Fruit fly (Drosophila melanogaster) whole organism: Measurements from ENCODE around the gene CG7246.
"Not testable (repeated sequence)": the region's sequence is repeated elsewhere in the genome, so short reads cannot be mapped to it uniquely, and the experiment has no call there.

ENCODE experiments used
- CG8478 ChIP-seq: fragments of >200 bp; optimal IDR thresholded peaks from 2 replicates; lab custom pipeline; 2018; ENCODE audit warnings: inconsistent platforms
- Dll ChIP-seq: fragments of >200 bp; optimal IDR thresholded peaks from 2 replicates; lab custom pipeline; 2017
- EcR ChIP-seq, 2 experiments: fragments of >200 bp; optimal IDR thresholded peaks; 2 replicates each; lab custom pipeline; 2017; ENCODE audit warnings: missing biosample characterization in 2 of 2, missing genetic modification characterization in 2 of 2, missing genetic modification reagents in 2 of 2
- pan ChIP-seq: fragments of >200 bp; optimal IDR thresholded peaks from 2 replicates; lab custom pipeline; 2017
- psq ChIP-seq: fragments of >200 bp; optimal IDR thresholded peaks from 2 replicates; lab custom pipeline; 2017
- usp ChIP-seq: fragments of >200 bp; optimal IDR thresholded peaks from 2 replicates; lab custom pipeline; 2017; ENCODE audit warnings: missing biosample characterization, missing genetic modification characterization, mixed read lengths

The CG7246 gene

dm6 chrX:9089254-9090056 is 8.6 kb upstream of the CG7246 start, which contains the start of gene CCT2:
Gene CCT2, plus strand, starts transcription at chrX:9089513.
- TF ChIP-seq EcR (GFP tag; optimal IDR thresholded peaks at IDR 0.05; lab: Kevin White, UChicago), result no peak
- no peak for TF ChIP-seq Dll (lab: Kevin White, UChicago)
- TF ChIP-seq psq (lab: Kevin White, UChicago), result no peak

dm6 chrX:9087920-9088417 is 7.1 kb upstream of the CG7246 start, which contains the start of gene CG6999:
Gene CG6999, plus strand, starts transcription at chrX:9088367.
- TF ChIP-seq pan, psq, Dll (lab: Kevin White, UChicago): not testable (repeated sequence)

- TF ChIP-seq Dll, pan, psq (lab: Kevin White, UChicago): not testable (repeated sequence)
These were observed 5.9 kb upstream of the CG7246 start, which contains the start of gene CG32706 for dm6 chrX:9086702-9087179. Gene CG32706, plus strand, starts transcription at chrX:9087129.

- TF ChIP-seq Dll (lab: Kevin White, UChicago) (no peak), pan (lab: Kevin White, UChicago) (no peak), usp (GFP tag; lab: Kevin White, UChicago) (no peak), EcR (GFP tag; optimal IDR thresholded peaks at IDR 0.05; lab: Kevin White, UChicago) (no peak), psq (lab: Kevin White, UChicago) (no peak), CG8478 (lab: Kevin White, UChicago) (no peak)
These were observed 4.9 kb upstream of the CG7246 start, which contains the start of gene CG32708 for dm6 chrX:9085726-9086125. Gene CG32708, plus strand, starts transcription at chrX:9085932.

- TF ChIP-seq EcR (GFP tag; optimal IDR thresholded peaks at IDR 0.05; lab: Kevin White, UChicago), result no peak
- no peak for TF ChIP-seq pan (lab: Kevin White, UChicago)
- TF ChIP-seq psq (lab: Kevin White, UChicago), result no peak
- TF ChIP-seq Dll (lab: Kevin White, UChicago), result no peak
- no peak for TF ChIP-seq usp (GFP tag; lab: Kevin White, UChicago)
- no peak for TF ChIP-seq CG8478 (lab: Kevin White, UChicago)
These were observed 1.7 kb upstream of the CG7246 start, which contains the start of gene APC4 for dm6 chrX:9082600-9082999. Gene APC4, plus strand, starts transcription at chrX:9082931.

- TF ChIP-seq Dll (lab: Kevin White, UChicago) (no peak), EcR (GFP tag; optimal IDR thresholded peaks at IDR 0.05; lab: Kevin White, UChicago) (no peak), usp (GFP tag; lab: Kevin White, UChicago) (no peak), pan (lab: Kevin White, UChicago) (no peak), psq (lab: Kevin White, UChicago) (no peak), CG8478 (lab: Kevin White, UChicago) (no peak)
These were observed 2.6 kb downstream of the CG7246 start, which contains the start of gene CG44325 for dm6 chrX:9078263-9078662. Gene CG44325, minus strand, starts transcription at chrX:9078499.

dm6 chrX:9077558-9077957 is 3.3 kb downstream of the CG7246 start:
- TF ChIP-seq pan (lab: Kevin White, UChicago), result no peak
- no peak for TF ChIP-seq CG8478 (lab: Kevin White, UChicago)
- no peak for TF ChIP-seq usp (GFP tag; lab: Kevin White, UChicago)
- TF ChIP-seq psq (lab: Kevin White, UChicago), result no peak
- no peak for TF ChIP-seq Dll (lab: Kevin White, UChicago)
- TF ChIP-seq EcR (GFP tag; optimal IDR thresholded peaks at IDR 0.05; lab: Kevin White, UChicago), result no peak

- TF ChIP-seq pan (lab: Kevin White, UChicago), result no peak
- TF ChIP-seq psq (lab: Kevin White, UChicago), result no peak
- TF ChIP-seq CG8478 (lab: Kevin White, UChicago), result no peak
- no peak for TF ChIP-seq usp (GFP tag; lab: Kevin White, UChicago)
These were observed 5.1 kb downstream of the CG7246 start for dm6 chrX:9075641-9076324.

- TF ChIP-seq usp (GFP tag; lab: Kevin White, UChicago) (no peak), Dll (lab: Kevin White, UChicago) (no peak), psq (lab: Kevin White, UChicago) (no peak), pan (lab: Kevin White, UChicago) (no peak), CG8478 (lab: Kevin White, UChicago) (no peak), EcR (GFP tag; optimal IDR thresholded peaks at IDR 0.05; lab: Kevin White, UChicago) (no peak)
These were observed 6.8 kb downstream of the CG7246 start for dm6 chrX:9074040-9074439.

dm6 chrX:9071308-9071707 is 9.5 kb downstream of the CG7246 start, which contains the start of gene CG10970:
Gene CG10970, minus strand, starts transcription at chrX:9071408.
- no peak for TF ChIP-seq pan (lab: Kevin White, UChicago)
- no peak for TF ChIP-seq CG8478 (lab: Kevin White, UChicago)
- TF ChIP-seq usp (GFP tag; lab: Kevin White, UChicago), result no peak
- TF ChIP-seq Dll (lab: Kevin White, UChicago), result no peak
- no peak for TF ChIP-seq EcR (GFP tag; optimal IDR thresholded peaks at IDR 0.05; lab: Kevin White, UChicago)
- no peak for TF ChIP-seq psq (lab: Kevin White, UChicago)

dm6 chrX:9068822-9069221 is 12.0 kb downstream of the CG7246 start:
- TF ChIP-seq psq (lab: Kevin White, UChicago) (no peak), Dll (lab: Kevin White, UChicago) (no peak), pan (lab: Kevin White, UChicago) (no peak), CG8478 (lab: Kevin White, UChicago) (no peak), EcR (GFP tag; optimal IDR thresholded peaks at IDR 0.05; lab: Kevin White, UChicago) (no peak), usp (GFP tag; lab: Kevin White, UChicago) (no peak)
